Worm (Caenorhabditis elegans): ENCODE results near the gene E01G4.5.

E01G4.5 gene

DNA sequence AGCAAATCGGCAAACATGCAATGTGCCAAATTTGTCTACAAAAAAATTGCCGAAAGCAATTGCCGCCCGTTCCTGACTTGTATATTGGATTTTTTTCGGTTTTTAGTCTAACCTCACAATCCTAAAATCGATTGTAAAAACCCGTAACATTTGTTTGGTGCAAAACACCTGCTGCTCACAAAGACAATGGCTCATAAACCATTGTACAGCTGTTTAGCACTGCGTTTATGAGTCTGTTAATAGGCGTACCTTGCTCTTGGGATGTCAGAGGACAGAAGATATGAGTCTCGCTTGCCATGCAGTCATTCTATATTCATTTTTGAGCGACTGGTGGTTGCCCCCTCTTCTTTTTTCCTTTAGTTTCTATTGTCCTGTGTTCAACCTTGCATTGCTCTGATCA is at the start of gene E01G4.5:
TSS of gene E01G4.5 (plus strand) at position 301 of the 400 bp plus-strand sequence.
- no peak for TF ChIP-seq dao-5 (tag; optimal IDR thresholded peaks at IDR 0.05)
- no peak for TF ChIP-seq him-1 (tag; optimal IDR thresholded peaks at IDR 0.05)
- TF ChIP-seq W03F9.2 (tag; optimal IDR thresholded peaks at IDR 0.05) = no peak

DNA sequence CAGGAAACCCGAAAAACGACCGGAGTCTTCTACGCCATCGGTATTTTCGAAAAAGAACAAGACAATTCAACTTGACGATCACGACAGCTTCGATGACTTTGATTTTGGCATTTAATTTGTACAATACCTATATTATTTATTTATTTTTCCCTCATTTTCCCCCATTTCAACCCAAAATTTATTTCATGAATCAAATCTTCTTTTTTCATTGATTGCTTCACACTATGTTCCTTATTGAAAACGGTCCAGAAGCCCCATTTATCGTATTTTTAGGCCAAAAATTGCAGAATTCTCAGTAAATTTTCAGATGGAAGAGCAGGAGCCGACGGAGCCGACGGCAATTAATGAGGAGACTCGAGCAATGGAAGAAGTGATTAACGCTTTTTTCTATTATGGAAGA is 48.0 kb upstream of the E01G4.5 start, which contains the start of gene Y48E1C.2:
TSS of gene Y48E1C.2 (plus strand) at position 301 of the 400 bp plus-strand sequence.
- TF ChIP-seq dao-5 (tag; optimal IDR thresholded peaks at IDR 0.05) = no peak
- TF ChIP-seq W03F9.2 (tag; optimal IDR thresholded peaks at IDR 0.05) = no peak
- no peak for TF ChIP-seq him-1 (tag; optimal IDR thresholded peaks at IDR 0.05)

DNA sequence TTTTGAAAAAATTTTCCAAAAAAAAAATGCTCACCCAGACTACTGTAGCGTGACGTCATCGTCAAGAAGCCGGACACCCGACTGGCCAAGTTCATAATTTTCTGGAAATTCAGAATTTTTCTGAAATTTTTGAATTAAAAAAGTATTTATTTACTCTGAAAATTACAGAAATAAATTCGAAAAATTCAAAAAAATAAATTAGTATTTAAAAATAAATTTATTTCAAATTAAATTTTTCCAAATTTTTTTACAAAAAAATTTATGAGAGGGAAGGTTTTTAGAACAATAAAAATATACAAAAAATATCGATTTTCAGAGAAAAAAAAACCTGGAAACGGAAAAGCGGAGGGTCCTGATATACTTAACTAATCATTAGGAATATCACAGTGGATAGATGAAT is 35.5 kb upstream of the E01G4.5 start, which contains the start of gene Y48E1C.4:
TSS of gene Y48E1C.4 (minus strand) at position 101 of the 400 bp plus-strand sequence.
- TF ChIP-seq dao-5 (tag; optimal IDR thresholded peaks at IDR 0.05) = no peak
- TF ChIP-seq him-1 (tag; optimal IDR thresholded peaks at IDR 0.05) = no peak
- TF ChIP-seq W03F9.2 (tag; optimal IDR thresholded peaks at IDR 0.05) = no peak

DNA sequence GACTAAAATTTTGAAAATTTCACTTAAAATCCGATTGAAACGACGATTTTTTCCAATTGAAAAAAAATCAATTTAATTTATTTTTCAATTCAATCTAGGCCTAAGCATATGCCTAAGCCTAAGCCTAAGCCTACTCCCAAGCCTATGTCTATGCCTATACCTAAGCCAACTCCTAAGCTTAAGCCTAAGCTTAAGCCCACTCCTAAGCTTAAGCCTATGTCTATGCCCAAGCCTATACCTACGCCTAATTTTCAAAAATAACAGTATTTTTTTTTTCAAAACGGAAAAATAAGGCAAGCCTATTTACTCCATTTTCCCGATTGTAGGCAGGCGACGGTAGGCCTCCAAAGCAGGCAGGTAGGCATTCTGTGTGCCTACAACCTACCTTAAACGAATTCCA is 27.9 kb upstream of the E01G4.5 start:
- TF ChIP-seq him-1 (tag; optimal IDR thresholded peaks at IDR 0.05) (no peak), dao-5 (tag; optimal IDR thresholded peaks at IDR 0.05) (no peak)

DNA sequence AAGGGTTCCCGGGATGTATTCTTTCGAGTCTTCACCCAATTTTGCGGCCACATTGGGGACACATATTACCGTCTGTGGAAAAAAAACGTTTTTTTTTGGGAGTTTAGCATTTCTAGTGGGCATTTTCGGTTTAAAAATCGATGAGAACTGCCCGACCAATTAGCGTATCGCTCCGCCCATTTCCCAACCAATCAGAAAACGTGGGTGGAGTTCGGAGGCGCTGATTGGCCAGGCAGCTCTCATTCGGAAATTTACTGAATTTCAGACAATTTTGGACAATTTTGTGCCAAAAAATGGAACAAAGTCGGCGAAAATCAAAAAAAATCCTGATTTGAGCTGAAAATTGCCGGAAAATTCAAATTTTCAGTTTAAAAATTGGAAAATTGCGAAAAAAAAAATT is 25.6 kb upstream of the E01G4.5 start:
- TF ChIP-seq W03F9.2 (tag; optimal IDR thresholded peaks at IDR 0.05) (no peak), dao-5 (tag; optimal IDR thresholded peaks at IDR 0.05) (no peak), him-1 (tag; optimal IDR thresholded peaks at IDR 0.05) (no peak)

DNA sequence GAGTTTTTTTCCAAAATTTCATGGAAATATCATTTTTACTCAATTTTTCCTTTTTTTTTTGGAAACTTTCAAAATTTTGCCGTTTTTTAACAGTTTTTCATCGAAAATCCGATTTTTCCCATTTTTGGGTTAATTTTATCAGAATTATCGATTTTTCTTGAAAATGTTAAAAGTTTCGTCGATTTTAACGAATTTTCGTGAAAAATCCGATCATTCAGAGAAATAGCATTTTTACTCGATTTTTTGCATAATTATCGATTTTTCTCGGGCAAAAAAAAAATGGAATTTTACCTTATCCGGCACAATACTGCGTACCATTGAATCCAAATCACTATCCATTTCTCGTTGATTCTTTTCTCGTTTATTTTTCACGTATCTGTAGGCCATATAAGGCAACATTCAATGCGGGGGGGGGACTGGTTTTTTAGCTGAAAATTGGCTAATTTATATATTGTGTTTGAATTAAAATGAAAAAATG is 25.0 kb upstream of the E01G4.5 start, which contains the start of gene tbc-14:
TSS of gene tbc-14 (minus strand) at position 428 of the 478 bp plus-strand sequence.
- no peak for TF ChIP-seq him-1 (tag; optimal IDR thresholded peaks at IDR 0.05)
- no peak for TF ChIP-seq W03F9.2 (tag; optimal IDR thresholded peaks at IDR 0.05)
- no peak for TF ChIP-seq dao-5 (tag; optimal IDR thresholded peaks at IDR 0.05)

DNA sequence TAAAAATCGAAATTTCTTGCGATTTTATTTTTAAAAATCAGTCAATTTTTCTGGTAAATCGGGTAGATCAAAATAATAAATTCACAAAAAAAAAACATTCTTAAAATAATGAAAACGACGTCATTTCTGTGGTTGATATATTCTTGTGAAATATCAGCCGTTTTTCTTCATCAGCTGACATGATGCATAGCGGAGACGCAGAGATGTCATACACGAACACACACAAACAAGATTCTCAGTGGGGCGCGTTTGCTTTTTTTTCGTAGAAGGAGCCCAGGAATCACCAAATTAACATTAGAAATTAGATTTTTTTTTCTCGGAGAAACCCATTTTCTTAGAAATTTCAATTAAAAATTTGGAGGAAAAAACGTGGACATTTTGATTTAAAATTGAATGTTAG is 24.5 kb upstream of the E01G4.5 start:
- TF ChIP-seq dao-5 (tag; optimal IDR thresholded peaks at IDR 0.05) (no peak), him-1 (tag; optimal IDR thresholded peaks at IDR 0.05) (no peak), W03F9.2 (tag; optimal IDR thresholded peaks at IDR 0.05) (peak; percentile 74)

DNA sequence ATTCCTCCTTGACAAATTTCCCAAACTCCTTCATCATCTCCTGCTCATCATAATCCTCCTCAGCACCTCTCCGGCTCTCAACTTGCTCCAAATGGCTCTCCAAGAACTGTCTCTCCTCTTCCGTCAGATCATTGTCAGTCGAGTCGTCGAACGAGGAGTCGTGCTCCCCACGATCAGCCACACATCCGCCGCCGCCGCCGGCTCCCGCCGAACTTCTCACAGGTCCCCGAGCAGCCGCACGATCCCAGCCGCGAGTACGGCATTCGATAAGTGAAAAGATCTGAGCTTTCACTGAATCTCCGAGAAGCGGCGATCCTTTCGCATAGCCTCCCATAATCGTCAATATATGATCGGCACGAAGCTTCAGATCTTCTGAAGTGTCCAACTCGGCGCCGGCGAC is 20.9 kb upstream of the E01G4.5 start:
- TF ChIP-seq him-1 (tag; optimal IDR thresholded peaks at IDR 0.05) = no peak
- no peak for TF ChIP-seq W03F9.2 (tag; optimal IDR thresholded peaks at IDR 0.05)
- TF ChIP-seq dao-5 (tag; optimal IDR thresholded peaks at IDR 0.05) = no peak

DNA sequence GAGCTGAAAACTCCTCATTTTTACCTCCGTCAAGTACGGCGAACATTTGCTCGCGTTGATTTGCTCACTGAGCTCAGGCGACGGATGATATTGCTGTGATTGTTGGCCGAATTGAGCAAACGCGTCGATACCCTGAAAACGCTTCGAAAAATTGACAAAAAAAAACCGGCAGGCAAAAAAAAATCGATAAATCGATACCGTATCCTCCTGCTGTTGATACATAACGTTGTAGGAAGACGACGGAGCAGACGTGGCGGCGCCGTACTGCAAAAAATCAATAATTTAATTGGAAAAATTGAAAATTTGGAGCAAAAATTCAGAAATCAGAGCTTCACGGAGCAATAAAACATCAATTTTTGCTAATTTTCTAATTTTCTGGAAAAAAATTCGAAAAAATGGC is 17.4 kb upstream of the E01G4.5 start:
- TF ChIP-seq dao-5 (tag; optimal IDR thresholded peaks at IDR 0.05) = no peak
- no peak for TF ChIP-seq W03F9.2 (tag; optimal IDR thresholded peaks at IDR 0.05)
- TF ChIP-seq him-1 (tag; optimal IDR thresholded peaks at IDR 0.05) = no peak

DNA sequence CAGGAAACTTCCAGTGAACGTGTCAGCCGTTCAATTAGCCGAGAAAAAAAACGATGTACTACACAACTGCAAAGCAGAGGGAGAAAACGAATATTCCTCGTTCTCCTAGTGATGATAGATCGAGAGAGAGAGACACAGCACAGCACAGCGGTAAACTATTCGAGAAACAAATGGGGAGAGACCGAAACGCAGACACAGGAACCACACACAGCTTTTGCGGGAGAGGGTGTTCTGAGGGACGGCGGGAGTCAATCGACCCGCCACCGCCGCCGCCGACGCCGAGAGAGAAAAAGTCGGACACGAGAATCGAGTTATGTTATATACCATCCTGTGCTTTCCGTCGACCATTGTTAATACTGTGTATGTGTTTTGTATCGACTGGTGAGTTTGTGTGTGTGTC is 15.6 kb upstream of the E01G4.5 start:
- TF ChIP-seq dao-5 (tag; optimal IDR thresholded peaks at IDR 0.05) = no peak
- no peak for TF ChIP-seq W03F9.2 (tag; optimal IDR thresholded peaks at IDR 0.05)
- no peak for TF ChIP-seq him-1 (tag; optimal IDR thresholded peaks at IDR 0.05)

DNA sequence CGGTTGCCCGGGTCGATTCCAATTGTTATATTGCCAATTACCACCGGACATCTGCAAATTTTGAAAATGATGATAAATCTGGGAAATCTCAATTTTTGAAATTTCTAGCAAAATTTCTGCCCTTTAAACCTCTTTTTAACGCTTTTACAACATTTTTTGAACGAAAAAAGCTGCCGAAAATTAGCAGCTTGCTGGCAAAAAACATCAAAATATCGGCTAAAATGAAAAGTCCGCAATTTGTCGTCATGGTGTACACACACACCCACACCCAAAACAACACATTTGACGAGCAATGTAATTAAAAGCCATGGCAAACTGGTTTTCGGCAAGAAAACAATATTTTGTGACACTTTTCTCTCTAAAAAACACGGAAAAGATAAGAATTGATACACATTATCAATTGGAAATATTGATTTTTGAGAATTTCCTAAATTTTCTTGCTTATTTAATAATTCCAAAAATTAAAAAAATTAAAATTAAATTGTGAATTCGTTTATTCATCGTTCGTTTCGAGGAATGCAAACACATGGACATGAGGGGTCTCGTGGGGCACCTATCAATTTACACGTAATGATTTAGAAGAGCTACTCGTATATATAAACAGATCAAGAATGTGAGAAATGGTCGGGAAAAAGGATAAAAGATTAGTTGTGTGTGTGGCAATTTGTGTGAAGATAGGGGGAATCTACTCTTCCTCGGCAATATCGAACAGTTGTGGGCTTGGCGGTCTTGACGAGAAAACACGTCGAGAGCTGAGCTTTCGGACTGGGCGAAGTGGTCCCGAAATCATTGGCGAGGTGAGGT is 11.4 kb upstream of the E01G4.5 start, which contains the start of gene pqn-27:
TSS of gene pqn-27 (minus strand) at position 51 of the 804 bp plus-strand sequence.
- peak; percentile 64 for TF ChIP-seq W03F9.2 (tag; optimal IDR thresholded peaks at IDR 0.05)
- TF ChIP-seq him-1 (tag; optimal IDR thresholded peaks at IDR 0.05) = no peak

DNA sequence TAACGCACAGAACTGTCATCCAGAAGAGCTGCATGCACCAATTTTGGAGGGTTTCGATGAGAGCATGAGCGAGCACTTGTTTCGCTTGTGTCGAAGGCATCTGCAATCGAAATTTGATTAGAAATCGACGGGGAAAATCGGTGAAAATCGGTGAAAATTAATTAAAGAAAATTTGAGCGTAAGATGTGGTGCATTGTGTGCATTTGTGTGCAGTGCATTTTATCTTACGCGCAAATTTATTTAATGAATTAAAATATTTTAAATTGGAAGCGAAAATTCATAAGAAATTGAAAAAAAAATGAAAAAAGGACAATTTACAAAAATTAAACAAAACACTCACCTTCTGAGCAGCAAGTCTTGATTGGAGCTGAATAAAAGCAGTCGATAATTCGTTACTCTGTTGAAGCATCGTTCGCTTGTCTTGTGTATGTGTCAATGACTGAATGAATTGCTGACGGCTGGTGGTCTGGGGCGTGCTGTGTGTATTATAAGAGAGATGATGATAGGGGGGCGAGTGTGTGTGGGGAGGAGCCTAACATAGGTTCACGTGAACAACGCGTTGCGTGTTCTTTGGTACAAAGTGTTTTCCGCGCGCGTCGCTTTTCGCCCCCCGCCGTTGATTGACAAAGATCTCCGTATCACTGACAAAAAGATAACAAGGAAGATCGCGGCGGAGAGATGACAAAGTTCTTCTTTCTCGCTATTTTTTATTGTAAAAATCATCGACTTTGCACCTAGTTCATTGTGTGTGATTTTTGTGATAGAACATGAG is 10.4 kb upstream of the E01G4.5 start:
- TF ChIP-seq him-1 (tag; optimal IDR thresholded peaks at IDR 0.05) (no peak), W03F9.2 (tag; optimal IDR thresholded peaks at IDR 0.05) (peak; percentile 12), dao-5 (tag; optimal IDR thresholded peaks at IDR 0.05) (no peak)

DNA sequence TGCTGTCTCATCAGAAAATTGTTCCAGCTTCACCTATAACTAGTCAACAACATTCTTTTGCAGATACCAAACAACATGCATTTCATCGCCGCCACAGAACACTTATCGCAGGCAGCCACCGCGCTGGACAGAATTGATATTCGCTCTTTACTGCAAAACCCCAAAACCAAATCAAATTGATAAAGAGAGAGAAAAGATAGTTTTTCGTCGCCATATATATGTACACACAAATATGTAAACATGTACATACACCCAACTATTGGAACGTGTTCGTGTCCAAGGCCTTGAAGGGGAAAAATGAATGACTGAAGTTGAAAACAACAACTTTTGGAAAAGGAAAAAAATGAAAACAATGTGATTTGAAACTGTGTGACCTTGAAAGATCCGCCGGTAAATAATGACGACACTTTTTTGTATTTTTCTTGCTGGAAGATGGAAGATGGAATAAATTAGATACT is 6.8 kb upstream of the E01G4.5 start:
- TF ChIP-seq dao-5 (tag; optimal IDR thresholded peaks at IDR 0.05) (no peak), him-1 (tag; optimal IDR thresholded peaks at IDR 0.05) (no peak), W03F9.2 (tag; optimal IDR thresholded peaks at IDR 0.05) (no peak)

Data from whole organism, L4/young adult.